Worm (Caenorhabditis elegans) whole organism, L3 larva: Measurements from ENCODE around the gene dhhc-8.

Experiments
- ZK546.5 ChIP-seq: sonication (generic microtip); optimal IDR thresholded peaks from 2 replicates; lab custom pipeline; 2017; ENCODE audit warnings: missing biosample characterization, missing genetic modification characterization
- aly-2 ChIP-seq: fragments of 150-350 bp; optimal IDR thresholded peaks from 2 replicates; lab custom pipeline; 2014; ENCODE audit warnings: missing biosample characterization, missing genetic modification characterization
- ama-1 ChIP-seq: fragments of 150-350 bp; optimal IDR thresholded peaks from 2 replicates; lab custom pipeline; 2018
- ceh-16 ChIP-seq: sonication (generic microtip); optimal IDR thresholded peaks from 2 replicates; lab custom pipeline; 2017; ENCODE audit warnings: missing biosample characterization, missing genetic modification characterization
- ceh-28 ChIP-seq: fragments of 150-350 bp; optimal IDR thresholded peaks from 2 replicates; lab custom pipeline; 2014; ENCODE audit warnings: missing biosample characterization, missing genetic modification reagents, missing genetic modification characterization
- ceh-9 ChIP-seq: sonication (generic microtip); optimal IDR thresholded peaks from 2 replicates; lab custom pipeline; 2018; ENCODE audit warnings: missing biosample characterization, missing genetic modification characterization
- egl-27 ChIP-seq: sonication (generic microtip); optimal IDR thresholded peaks from 4 replicates; lab custom pipeline; 2017; ENCODE audit warnings: missing biosample characterization, missing genetic modification reagents, missing genetic modification characterization
- egl-5 ChIP-seq: fragments of 150-350 bp; optimal IDR thresholded peaks from 2 replicates; lab custom pipeline; 2017; ENCODE audit warnings: missing biosample characterization, missing genetic modification reagents, missing genetic modification characterization, inconsistent platforms
- elt-1 ChIP-seq: fragments of 150-350 bp; optimal IDR thresholded peaks from 2 replicates; lab custom pipeline; 2014; ENCODE audit warnings: missing biosample characterization, missing genetic modification characterization
- elt-2 ChIP-seq: sonication (generic microtip); optimal IDR thresholded peaks from 2 replicates; lab custom pipeline; 2016; ENCODE audit warnings: missing genetic modification reagents, mild to moderate bottlenecking, missing genetic modification characterization, missing compliant biosample characterization
- fkh-10 ChIP-seq: sonication (generic microtip); optimal IDR thresholded peaks from 2 replicates; lab custom pipeline; 2017; ENCODE audit warnings: missing biosample characterization, missing genetic modification reagents, missing genetic modification characterization
- fkh-2 ChIP-seq: fragments of 150-350 bp; optimal IDR thresholded peaks from 2 replicates; lab custom pipeline; 2014; ENCODE audit warnings: missing biosample characterization, missing genetic modification reagents, missing genetic modification characterization
- fos-1 ChIP-seq: fragments of 150-350 bp; optimal IDR thresholded peaks from 2 replicates; lab custom pipeline; 2014; ENCODE audit warnings: missing biosample characterization, missing genetic modification characterization
- hmg-11 ChIP-seq: sonication (generic microtip); optimal IDR thresholded peaks from 2 replicates; lab custom pipeline; 2016; ENCODE audit warnings: missing genetic modification characterization, missing compliant biosample characterization
- jun-1 ChIP-seq: fragments of 150-350 bp; optimal IDR thresholded peaks from 2 replicates; lab custom pipeline; 2014; ENCODE audit warnings: missing biosample characterization, missing genetic modification reagents, missing genetic modification characterization
- lin-39 ChIP-seq: fragments of 150-350 bp; optimal IDR thresholded peaks from 2 replicates; lab custom pipeline; 2018; ENCODE audit warnings: missing biosample characterization, missing genetic modification reagents, missing genetic modification characterization
- lsy-12 ChIP-seq: sonication (generic microtip); optimal IDR thresholded peaks from 2 replicates; lab custom pipeline; 2016; ENCODE audit warnings: mild to moderate bottlenecking, missing genetic modification characterization, missing compliant biosample characterization
- mdl-1 ChIP-seq: fragments of 150-350 bp; optimal IDR thresholded peaks from 2 replicates; lab custom pipeline; 2014; ENCODE audit warnings: missing biosample characterization, missing genetic modification characterization
- nfya-1 ChIP-seq: sonication (generic microtip); optimal IDR thresholded peaks from 2 replicates; lab custom pipeline; 2017; ENCODE audit warnings: missing genetic modification characterization, mild to moderate bottlenecking, missing compliant biosample characterization, antibody characterized with exemption, moderate library complexity; ENCODE audit not compliant: insufficient read depth
- nhr-11 ChIP-seq: fragments of 150-350 bp; optimal IDR thresholded peaks from 2 replicates; lab custom pipeline; 2014; ENCODE audit warnings: missing biosample characterization, missing genetic modification characterization
- nhr-23 ChIP-seq: fragments of 150-350 bp; optimal IDR thresholded peaks from 2 replicates; lab custom pipeline; 2014; ENCODE audit warnings: missing biosample characterization, missing genetic modification reagents, missing genetic modification characterization
- nhr-237 ChIP-seq: fragments of 150-350 bp; optimal IDR thresholded peaks from 2 replicates; lab custom pipeline; 2014; ENCODE audit warnings: missing biosample characterization, missing genetic modification characterization
- nhr-25 ChIP-seq: sonication (generic microtip); optimal IDR thresholded peaks from 2 replicates; lab custom pipeline; 2017; ENCODE audit warnings: missing biosample characterization, missing genetic modification characterization
- nhr-43 ChIP-seq: sonication (generic microtip); optimal IDR thresholded peaks from 2 replicates; lab custom pipeline; 2016; ENCODE audit warnings: mild to moderate bottlenecking, missing genetic modification characterization, missing compliant biosample characterization; ENCODE audit not compliant: poor library complexity, severe bottlenecking
- nhr-67 ChIP-seq: fragments of 150-350 bp; optimal IDR thresholded peaks from 2 replicates; lab custom pipeline; 2014; ENCODE audit warnings: missing biosample characterization, missing genetic modification characterization
- nhr-76 ChIP-seq: fragments of 150-350 bp; sonication (generic microtip); optimal IDR thresholded peaks from 5 replicates; lab custom pipeline; 2014; ENCODE audit warnings: missing biosample characterization, missing genetic modification characterization
- pha-4 ChIP-seq: fragments of 150-350 bp; optimal IDR thresholded peaks from 2 replicates; lab custom pipeline; 2014; ENCODE audit warnings: missing biosample characterization, missing genetic modification reagents, missing genetic modification characterization
- pqm-1 ChIP-seq: fragments of 150-350 bp; optimal IDR thresholded peaks from 2 replicates; lab custom pipeline; 2017; ENCODE audit warnings: missing biosample characterization, missing genetic modification characterization, inconsistent platforms
- sea-2 ChIP-seq: fragments of 150-350 bp; sonication (generic microtip); optimal IDR thresholded peaks from 4 replicates; lab custom pipeline; 2014; ENCODE audit warnings: missing biosample characterization, missing genetic modification reagents, missing genetic modification characterization
- skn-1 ChIP-seq: fragments of 150-350 bp; optimal IDR thresholded peaks from 2 replicates; lab custom pipeline; 2014; ENCODE audit warnings: missing biosample characterization, missing genetic modification characterization
- snpc-4 ChIP-seq: fragments of 150-350 bp; optimal IDR thresholded peaks from 2 replicates; lab custom pipeline; 2014; ENCODE audit warnings: missing biosample characterization, missing genetic modification characterization
- tbx-2 ChIP-seq: sonication (generic microtip); optimal IDR thresholded peaks from 2 replicates; lab custom pipeline; 2016; ENCODE audit warnings: mild to moderate bottlenecking, missing genetic modification characterization, missing compliant biosample characterization
- unc-62 ChIP-seq: fragments of 150-350 bp; sonication (generic microtip); optimal IDR thresholded peaks from 4 replicates; lab custom pipeline; 2014; ENCODE audit warnings: missing biosample characterization, missing genetic modification reagents, missing genetic modification characterization
- zag-1 ChIP-seq: fragments of 150-350 bp; optimal IDR thresholded peaks from 2 replicates; lab custom pipeline; 2014; ENCODE audit warnings: missing biosample characterization, missing genetic modification characterization
- ztf-11 ChIP-seq: fragments of 150-350 bp; optimal IDR thresholded peaks from 2 replicates; lab custom pipeline; 2014; ENCODE audit warnings: missing biosample characterization, missing genetic modification characterization
- ztf-4 ChIP-seq: fragments of 150-350 bp; optimal IDR thresholded peaks from 2 replicates; lab custom pipeline; 2014; ENCODE audit warnings: missing biosample characterization, missing genetic modification characterization

dhhc-8 gene

ce11 chrIII:13070548-13071050 is 36.8 kb upstream of the dhhc-8 start, which contains the start of gene Y39E4B.6 (continued):
- TF ChIP-seq fkh-10 (GFP tag; lab: Kevin White, UChicago) (peak; percentile 91), hmg-11 (tag; lab: Kevin White, UChicago) (peak; percentile 87), pha-4 (peak; percentile 96), skn-1 (peak; percentile 89), ceh-9 (no peak), ceh-28 (peak; percentile 90), jun-1 (tag; lab: Kevin White, UChicago) (peak; percentile 97), nhr-67 (tag; lab: Kevin White, UChicago) (no peak)

- TF ChIP-seq nfya-1 (tag; lab: Kevin White, UChicago) (peak; percentile 39), fos-1 (tag; lab: Kevin White, UChicago) (no peak), unc-62 (GFP tag; lab: Kevin White, UChicago) (no peak), nhr-43 (tag; lab: Kevin White, UChicago) (peak; percentile 10), nhr-25 (tag; lab: Kevin White, UChicago) (peak; percentile 3), jun-1 (tag; lab: Kevin White, UChicago) (no peak), hmg-11 (tag; lab: Kevin White, UChicago) (peak; percentile 18), elt-1 (tag; lab: Kevin White, UChicago) (no peak), nhr-11 (tag; lab: Kevin White, UChicago) (no peak), ama-1 (lab: Kevin White, UChicago) (peak; percentile 44), aly-2 (tag; lab: Kevin White, UChicago) (no peak), ceh-16 (tag; lab: Kevin White, UChicago) (no peak), pha-4 (peak; percentile 13), ceh-28 (no peak), fkh-10 (GFP tag; lab: Kevin White, UChicago) (no peak), nhr-237 (tag; lab: Kevin White, UChicago) (no peak), sea-2 (GFP tag; lab: Kevin White, UChicago) (no peak), lsy-12 (tag; lab: Kevin White, UChicago) (no peak), zag-1 (tag; lab: Kevin White, UChicago) (no peak), mdl-1 (tag; lab: Kevin White, UChicago) (no peak), egl-5 (tag; lab: Kevin White, UChicago) (peak; percentile 7), lin-39 (tag; lab: Kevin White, UChicago) (peak; percentile 20)
Measured at ce11 chrIII:13071432-13072259, 35.8 kb upstream of the dhhc-8 start.

- TF ChIP-seq pqm-1 (tag; lab: Kevin White, UChicago) (no peak), nhr-43 (tag; lab: Kevin White, UChicago) (no peak), egl-5 (tag; lab: Kevin White, UChicago) (no peak), nhr-23 (tag; lab: Kevin White, UChicago) (no peak), ceh-28 (no peak), ztf-4 (tag; lab: Kevin White, UChicago) (no peak), jun-1 (tag; lab: Kevin White, UChicago) (no peak), tbx-2 (no peak), sea-2 (GFP tag; lab: Kevin White, UChicago) (no peak), snpc-4 (no peak), ztf-11 (tag; lab: Kevin White, UChicago) (no peak), skn-1 (no peak), fos-1 (tag; lab: Kevin White, UChicago) (no peak), ZK546.5 (tag; lab: Kevin White, UChicago) (no peak)
Measured at ce11 chrIII:13087437-13087836, 20.0 kb upstream of the dhhc-8 start.

ce11 chrIII:13091072-13091538 is 16.3 kb upstream of the dhhc-8 start, which contains the start of gene Y39E4B.13:
Gene Y39E4B.13 (plus strand): TSS chrIII:13091122.
- TF ChIP-seq fkh-2 (tag; lab: Kevin White, UChicago), result no peak
- no peak for TF ChIP-seq sea-2 (GFP tag; lab: Kevin White, UChicago)
- TF ChIP-seq jun-1 (tag; lab: Kevin White, UChicago), result no peak
- TF ChIP-seq elt-2, result no peak
- no peak for TF ChIP-seq nhr-76 (tag; lab: Kevin White, UChicago)
- no peak for TF ChIP-seq snpc-4
- no peak for TF ChIP-seq egl-5 (tag; lab: Kevin White, UChicago)
- TF ChIP-seq nhr-237 (tag; lab: Kevin White, UChicago), result no peak
- no peak for TF ChIP-seq egl-27 (tag; lab: Kevin White, UChicago)
